Fruit fly (Drosophila melanogaster) whole organism, wandering third instar larva: ENCODE results near the gene REPTOR.

Experiments
- Abd-B ChIP-seq: fragments of >200 bp; optimal IDR thresholded peaks from 2 replicates; lab custom pipeline; 2017; ENCODE audit warnings: missing biosample characterization, missing genetic modification characterization
- CG32264 ChIP-seq: fragments of 200-800 bp; sonication (Bioruptor generic); optimal IDR thresholded peaks from 2 replicates; lab custom pipeline; 2016; ENCODE audit warnings: missing biosample characterization, missing genetic modification characterization
- CG9705 ChIP-seq: fragments of 200-800 bp; sonication (Bioruptor generic); optimal IDR thresholded peaks from 2 replicates; lab custom pipeline; 2018; ENCODE audit warnings: missing biosample characterization, mild to moderate bottlenecking, missing genetic modification characterization
- CrebA ChIP-seq: fragments of 200-800 bp; sonication (Bioruptor generic); optimal IDR thresholded peaks from 2 replicates; lab custom pipeline; 2016; ENCODE audit warnings: missing biosample characterization, mild to moderate bottlenecking, missing genetic modification characterization, borderline replicate concordance
- Dfd ChIP-seq: fragments of >200 bp; optimal IDR thresholded peaks from 2 replicates; lab custom pipeline; 2017; ENCODE audit warnings: missing biosample characterization, missing genetic modification characterization
- Dif ChIP-seq: fragments of 200-275, 200-300 bp; sonication (Bioruptor generic); optimal IDR thresholded peaks from 2 replicates; lab custom pipeline; 2018; ENCODE audit warnings: missing biosample characterization, missing genetic modification characterization; ENCODE audit not compliant: partially characterized antibody
- GATAd ChIP-seq: sonication (Bioruptor generic); optimal IDR thresholded peaks from 2 replicates; lab custom pipeline; 2016; ENCODE audit warnings: missing biosample characterization, missing genetic modification characterization
- HLH106 ChIP-seq: fragments of 200-800 bp; optimal IDR thresholded peaks from 3 replicates; lab custom pipeline; 2019; ENCODE audit warnings: missing biosample characterization, mild to moderate bottlenecking, missing genetic modification characterization, moderate library complexity
- Hnf4 ChIP-seq: fragments of 200-800 bp; sonication (Bioruptor generic); optimal IDR thresholded peaks from 2 replicates; lab custom pipeline; 2016; ENCODE audit warnings: missing biosample characterization, mild to moderate bottlenecking, missing genetic modification characterization
- Hr78 ChIP-seq: fragments of >200 bp; optimal IDR thresholded peaks from 2 replicates; lab custom pipeline; 2017; ENCODE audit warnings: missing biosample characterization, missing genetic modification characterization
- Hr83 ChIP-seq: fragments of 200-300 bp; sonication (Bioruptor generic); optimal IDR thresholded peaks from 2 replicates; lab custom pipeline; 2016; ENCODE audit warnings: missing biosample characterization, mild to moderate bottlenecking, missing genetic modification characterization, moderate library complexity; ENCODE audit not compliant: poor library complexity, severe bottlenecking
- Jra ChIP-seq: sonication (Bioruptor generic); optimal IDR thresholded peaks from 2 replicates; lab custom pipeline; 2016; ENCODE audit warnings: missing biosample characterization, missing genetic modification characterization
- Mio ChIP-seq: sonication (Bioruptor generic); optimal IDR thresholded peaks from 2 replicates; lab custom pipeline; 2016; ENCODE audit warnings: missing biosample characterization, missing genetic modification characterization
- Myc ChIP-seq: fragments of >200 bp; optimal IDR thresholded peaks from 2 replicates; lab custom pipeline; 2017
- N ChIP-seq: fragments of >200 bp; optimal IDR thresholded peaks from 2 replicates; lab custom pipeline; 2018; ENCODE audit warnings: missing biosample characterization, missing external identifiers, missing genetic modification characterization
- OdsH ChIP-seq: fragments of 200-800 bp; sonication (Bioruptor generic); optimal IDR thresholded peaks from 2 replicates; lab custom pipeline; 2016; ENCODE audit warnings: missing biosample characterization, mild to moderate bottlenecking, missing genetic modification characterization
- Rel ChIP-seq, 2 experiments: fragments of 200-800 bp; sonication (Bioruptor generic) in 1 of 2; optimal IDR thresholded peaks; 2 replicates in 1 of 2; 3 replicates in 1 of 2; lab custom pipeline; 2016 to 2019; ENCODE audit warnings: mild to moderate bottlenecking in 2 of 2, missing biosample characterization in 2 of 2, missing genetic modification characterization in 2 of 2, moderate library complexity in 1 of 2
- Sp1 ChIP-seq: fragments of 200-800 bp; sonication (Bioruptor generic); optimal IDR thresholded peaks from 3 replicates; lab custom pipeline; 2019; ENCODE audit warnings: missing biosample characterization, mild to moderate bottlenecking, missing genetic modification characterization, moderate library complexity
- Vsx2 ChIP-seq: fragments of 200-300, 225-300 bp; sonication (Bioruptor generic); optimal IDR thresholded peaks from 2 replicates; lab custom pipeline; 2018; ENCODE audit warnings: missing biosample characterization, missing genetic modification characterization; ENCODE audit not compliant: partially characterized antibody
- br ChIP-seq: fragments of 200-800 bp; sonication (Bioruptor generic); optimal IDR thresholded peaks from 2 replicates; lab custom pipeline; 2016; ENCODE audit warnings: missing biosample characterization, missing genetic modification characterization
- brk ChIP-seq: fragments of 200-800 bp; sonication (Bioruptor generic); optimal IDR thresholded peaks from 2 replicates; lab custom pipeline; 2016; ENCODE audit warnings: missing biosample characterization, mild to moderate bottlenecking, missing genetic modification characterization
- dl ChIP-seq, 2 experiments: fragments of 175-275, 200-275 bp in 1 of 2; fragments of 200-275 bp in 1 of 2; sonication (Bioruptor generic); optimal IDR thresholded peaks; lab custom pipeline; 2018; ENCODE audit warnings: mild to moderate bottlenecking in 2 of 2, missing biosample characterization in 2 of 2, missing genetic modification characterization in 2 of 2, moderate library complexity in 2 of 2; ENCODE audit not compliant: partially characterized antibody in 2 of 2, insufficient read depth in 1 of 2
- dmrt93B ChIP-seq: fragments of 200-800 bp; sonication (Bioruptor generic); optimal IDR thresholded peaks from 2 replicates; lab custom pipeline; 2018; ENCODE audit warnings: missing biosample characterization, mild to moderate bottlenecking, missing genetic modification characterization
- dsf ChIP-seq: sonication (Bioruptor generic); optimal IDR thresholded peaks from 2 replicates; lab custom pipeline; 2016; ENCODE audit warnings: missing biosample characterization, missing genetic modification characterization, borderline replicate concordance
- ey ChIP-seq: fragments of 200-800 bp; sonication (Bioruptor generic); optimal IDR thresholded peaks from 2 replicates; lab custom pipeline; 2016; ENCODE audit warnings: missing biosample characterization, missing genetic modification characterization
- foxo ChIP-seq, 2 experiments: fragments of 200-800 bp; sonication (Bioruptor generic); optimal IDR thresholded peaks; 2 replicates in 1 of 2; 3 replicates in 1 of 2; lab custom pipeline; 2016 to 2017; ENCODE audit warnings: missing biosample characterization in 2 of 2, missing genetic modification characterization in 2 of 2
- fru ChIP-seq: fragments of 200-800 bp; sonication (Bioruptor generic); optimal IDR thresholded peaks from 3 replicates; lab custom pipeline; 2016; ENCODE audit warnings: missing biosample characterization, mild to moderate bottlenecking, missing genetic modification characterization
- h ChIP-seq: fragments of 200-800 bp; sonication (Bioruptor generic); optimal IDR thresholded peaks from 3 replicates; lab custom pipeline; 2016; ENCODE audit warnings: missing biosample characterization, mild to moderate bottlenecking, missing genetic modification characterization
- jim ChIP-seq: fragments of 175-275, 200-325 bp; sonication (Bioruptor generic); optimal IDR thresholded peaks from 2 replicates; lab custom pipeline; 2016; ENCODE audit warnings: missing biosample characterization, mild to moderate bottlenecking, missing genetic modification characterization
- lola ChIP-seq: fragments of >200 bp; optimal IDR thresholded peaks from 2 replicates; lab custom pipeline; 2017; ENCODE audit warnings: missing biosample characterization, missing genetic modification characterization
- pan ChIP-seq: fragments of >200 bp; optimal IDR thresholded peaks from 2 replicates; lab custom pipeline; 2017
- psq ChIP-seq: fragments of 200-800 bp; sonication (Bioruptor generic); optimal IDR thresholded peaks from 3 replicates; lab custom pipeline; 2017; ENCODE audit warnings: missing biosample characterization, mild to moderate bottlenecking, missing genetic modification characterization, moderate library complexity
- rgr ChIP-seq: fragments of 200-800 bp; sonication (Bioruptor generic); optimal IDR thresholded peaks from 3 replicates; lab custom pipeline; 2016; ENCODE audit warnings: missing biosample characterization, mild to moderate bottlenecking, missing genetic modification characterization
- sage ChIP-seq: fragments of 200-800 bp; sonication (Bioruptor generic); optimal IDR thresholded peaks from 2 replicates; lab custom pipeline; 2016; ENCODE audit warnings: missing biosample characterization, mild to moderate bottlenecking, missing genetic modification characterization
- sv ChIP-seq: fragments of 200-800 bp; sonication (Bioruptor generic); optimal IDR thresholded peaks from 3 replicates; lab custom pipeline; 2016; ENCODE audit warnings: missing biosample characterization, missing genetic modification characterization
- tai ChIP-seq: sonication (Bioruptor generic); optimal IDR thresholded peaks from 2 replicates; lab custom pipeline; 2016; ENCODE audit warnings: missing biosample characterization, missing genetic modification characterization
- usp ChIP-seq: fragments of >200 bp; optimal IDR thresholded peaks from 2 replicates; lab custom pipeline; 2017; ENCODE audit warnings: missing biosample characterization, missing genetic modification characterization
- woc ChIP-seq: sonication (Bioruptor generic); optimal IDR thresholded peaks from 2 replicates; lab custom pipeline; 2016; ENCODE audit warnings: missing biosample characterization, mild to moderate bottlenecking, missing genetic modification characterization

REPTOR gene

dm6 chr3R:24569669-24570349 is 12.9 kb downstream of the REPTOR start:
- TF ChIP-seq brk (GFP tag; lab: Kevin White, UChicago) (no peak), foxo (GFP tag; optimal IDR thresholded peaks at IDR 0.05; lab: Kevin White, UChicago) (no peak), Vsx2 (GFP tag; lab: Kevin White, UChicago) (no peak), sage (GFP tag; lab: Kevin White, UChicago) (no peak)

- TF ChIP-seq psq (GFP tag; lab: Kevin White, UChicago) (peak; percentile 21), br (peak; percentile 24), Vsx2 (GFP tag; lab: Kevin White, UChicago) (no peak), h (GFP tag; lab: Kevin White, UChicago) (peak; percentile 90), HLH106 (tag; lab: Kevin White, UChicago) (no peak), sv (no peak), OdsH (GFP tag; lab: Kevin White, UChicago) (peak; percentile 11), Rel (GFP tag; optimal IDR thresholded peaks at IDR 0.05; lab: Kevin White, UChicago) (no peak), Rel (tag; optimal IDR thresholded peaks at IDR 0.05; lab: Kevin White, UChicago) (peak; percentile 34), GATAd (GFP tag; lab: Kevin White, UChicago) (no peak), Hnf4 (GFP tag; lab: Kevin White, UChicago) (no peak), Abd-B (GFP tag; lab: Kevin White, UChicago) (no peak), Dif (peak; percentile 8), foxo (GFP tag; optimal IDR thresholded peaks at IDR 0.05; lab: Kevin White, UChicago) (peak in 1 of 2 experiments; percentile 12), dsf (GFP tag; lab: Kevin White, UChicago) (no peak), ey (GFP tag; lab: Kevin White, UChicago) (no peak), jim (GFP tag; lab: Kevin White, UChicago) (no peak)
Measured at dm6 chr3R:24568251-24568932, 14.3 kb downstream of the REPTOR start.

dm6 chr3R:24567427-24567771 is 15.3 kb downstream of the REPTOR start:
- TF ChIP-seq Hr83 (peak; percentile 18), fru (GFP tag; lab: Kevin White, UChicago) (peak; percentile 43), br (peak; percentile 54), dmrt93B (GFP tag; lab: Kevin White, UChicago) (peak; percentile 37), rgr (GFP tag; lab: Kevin White, UChicago) (peak; percentile 76), ey (GFP tag; lab: Kevin White, UChicago) (peak; percentile 68), Rel (GFP tag; optimal IDR thresholded peaks at IDR 0.05; lab: Kevin White, UChicago) (no peak), Rel (tag; optimal IDR thresholded peaks at IDR 0.05; lab: Kevin White, UChicago) (no peak), CG9705 (no peak), woc (GFP tag; lab: Kevin White, UChicago) (peak; percentile 18), N (GFP tag; lab: Kevin White, UChicago) (no peak), Hnf4 (GFP tag; lab: Kevin White, UChicago) (peak; percentile 63), Abd-B (GFP tag; lab: Kevin White, UChicago) (no peak), Dfd (GFP tag; lab: Kevin White, UChicago) (no peak), OdsH (GFP tag; lab: Kevin White, UChicago) (peak; percentile 26), Myc (no peak), Hr78 (GFP tag; lab: Kevin White, UChicago) (no peak), CG32264 (GFP tag; lab: Kevin White, UChicago) (no peak), h (GFP tag; lab: Kevin White, UChicago) (peak; percentile 76), pan (no peak), lola (GFP tag; lab: Kevin White, UChicago) (no peak), dsf (GFP tag; lab: Kevin White, UChicago) (no peak), jim (GFP tag; lab: Kevin White, UChicago) (no peak), Jra (GFP tag; lab: Kevin White, UChicago) (peak; percentile 9), Sp1 (GFP tag; lab: Kevin White, UChicago) (peak; percentile 38), brk (GFP tag; lab: Kevin White, UChicago) (no peak), Vsx2 (GFP tag; lab: Kevin White, UChicago) (no peak), Dif (no peak), sage (GFP tag; lab: Kevin White, UChicago) (no peak), GATAd (GFP tag; lab: Kevin White, UChicago) (no peak), CrebA (GFP tag; lab: Kevin White, UChicago) (no peak), HLH106 (tag; lab: Kevin White, UChicago) (peak; percentile 47), usp (GFP tag; lab: Kevin White, UChicago) (no peak), dl (GFP tag; optimal IDR thresholded peaks at IDR 0.05; lab: Kevin White, UChicago; ENCODE audit: insufficient read depth in 1 of 2, partially characterized antibody in 2 of 2) (no peak), tai (GFP tag; lab: Kevin White, UChicago) (peak; percentile 38), sv (peak; percentile 87), psq (GFP tag; lab: Kevin White, UChicago) (peak; percentile 46), Mio (GFP tag; lab: Kevin White, UChicago) (no peak), foxo (GFP tag; optimal IDR thresholded peaks at IDR 0.05; lab: Kevin White, UChicago) (peak in 1 of 2 experiments; percentile 69)
